Worm (Caenorhabditis elegans) whole organism, late embryonic: ENCODE data around the gene kbp-2.

ENCODE experiments used
- C08G9.2 ChIP-seq: sonication (generic microtip); optimal IDR thresholded peaks from 2 replicates; lab custom pipeline; 2016; ENCODE audit warnings: mild to moderate bottlenecking, missing genetic modification characterization, moderate library complexity, missing compliant biosample characterization
- K02D7.2 ChIP-seq: sonication (generic microtip); optimal IDR thresholded peaks from 2 replicates; lab custom pipeline; 2017; ENCODE audit warnings: mild to moderate bottlenecking, missing genetic modification characterization, missing compliant biosample characterization
- K09A11.1 ChIP-seq: sonication (generic microtip); optimal IDR thresholded peaks from 2 replicates; lab custom pipeline; 2017; ENCODE audit warnings: antibody characterized with exemption, mild to moderate bottlenecking, missing genetic modification characterization, missing compliant biosample characterization; ENCODE audit not compliant: insufficient read depth
- Y22D7AL.16 ChIP-seq: sonication (generic microtip); optimal IDR thresholded peaks from 2 replicates; lab custom pipeline; 2016; ENCODE audit warnings: missing genetic modification characterization, missing compliant biosample characterization
- ahr-1 ChIP-seq: sonication (generic microtip); optimal IDR thresholded peaks from 2 replicates; lab custom pipeline; 2016; ENCODE audit warnings: missing genetic modification characterization, missing compliant biosample characterization
- ceh-14 ChIP-seq: sonication (generic microtip); optimal IDR thresholded peaks from 2 replicates; lab custom pipeline; 2016; ENCODE audit warnings: missing genotype, missing genetic modification characterization, missing compliant biosample characterization
- ceh-18 ChIP-seq: sonication (generic microtip); optimal IDR thresholded peaks from 2 replicates; lab custom pipeline; 2016; ENCODE audit warnings: missing genetic modification characterization, missing compliant biosample characterization
- ceh-2 ChIP-seq: sonication (generic microtip); optimal IDR thresholded peaks from 2 replicates; lab custom pipeline; 2016; ENCODE audit warnings: missing genotype, missing genetic modification characterization, missing compliant biosample characterization
- ceh-22 ChIP-seq: sonication (generic microtip); optimal IDR thresholded peaks from 2 replicates; lab custom pipeline; 2017; ENCODE audit warnings: missing biosample characterization, missing genetic modification characterization
- ceh-30 ChIP-seq: fragments of 150-350 bp; optimal IDR thresholded peaks from 2 replicates; lab custom pipeline; 2014; ENCODE audit warnings: missing biosample characterization, missing genetic modification characterization
- ceh-31 ChIP-seq: sonication (generic microtip); optimal IDR thresholded peaks from 2 replicates; lab custom pipeline; 2016; ENCODE audit warnings: missing genetic modification characterization, missing compliant biosample characterization
- ceh-48 ChIP-seq: sonication (generic microtip); optimal IDR thresholded peaks from 2 replicates; lab custom pipeline; 2016; ENCODE audit warnings: missing genetic modification characterization, inconsistent platforms, missing compliant biosample characterization
- ceh-6 ChIP-seq: fragments of 200-800 bp; sonication (Bioruptor generic); optimal IDR thresholded peaks from 2 replicates; lab custom pipeline; 2018; ENCODE audit warnings: mild to moderate bottlenecking, missing genetic modification characterization, missing compliant biosample characterization
- ceh-9 ChIP-seq: sonication (generic microtip); optimal IDR thresholded peaks from 2 replicates; lab custom pipeline; 2016; ENCODE audit warnings: mild to moderate bottlenecking, missing genetic modification characterization, inconsistent platforms, missing compliant biosample characterization
- dve-1 ChIP-seq: sonication (generic microtip); optimal IDR thresholded peaks from 2 replicates; lab custom pipeline; 2017; ENCODE audit warnings: antibody characterized with exemption, mild to moderate bottlenecking, missing genetic modification characterization, missing compliant biosample characterization
- elt-4 ChIP-seq: sonication (generic microtip); optimal IDR thresholded peaks from 2 replicates; lab custom pipeline; 2016; ENCODE audit warnings: missing genetic modification characterization, missing compliant biosample characterization
- ets-4 ChIP-seq: sonication (generic microtip); optimal IDR thresholded peaks from 2 replicates; lab custom pipeline; 2016; ENCODE audit warnings: missing genetic modification characterization, missing compliant biosample characterization
- eyg-1 ChIP-seq: sonication (generic microtip); optimal IDR thresholded peaks from 2 replicates; lab custom pipeline; 2016; ENCODE audit warnings: missing genotype, missing genetic modification characterization, missing compliant biosample characterization
- fax-1 ChIP-seq: sonication (generic microtip); optimal IDR thresholded peaks from 2 replicates; lab custom pipeline; 2016; ENCODE audit warnings: missing genotype, missing genetic modification characterization, missing compliant biosample characterization
- fkh-6 ChIP-seq: sonication (generic microtip); optimal IDR thresholded peaks from 2 replicates; lab custom pipeline; 2016; ENCODE audit warnings: missing genetic modification characterization, missing compliant biosample characterization
- hlh-15 ChIP-seq: sonication (generic microtip); optimal IDR thresholded peaks from 2 replicates; lab custom pipeline; 2016; ENCODE audit warnings: missing genetic modification characterization, missing compliant biosample characterization
- lim-6 ChIP-seq: sonication (generic microtip); optimal IDR thresholded peaks from 2 replicates; lab custom pipeline; 2016; ENCODE audit warnings: missing genetic modification characterization, missing compliant biosample characterization
- lin-11 ChIP-seq: fragments of 200-800 bp; sonication (Bioruptor generic); optimal IDR thresholded peaks from 2 replicates; lab custom pipeline; 2018; ENCODE audit warnings: mild to moderate bottlenecking, missing genetic modification characterization, missing compliant biosample characterization
- mec-3 ChIP-seq: sonication (generic microtip); optimal IDR thresholded peaks from 2 replicates; lab custom pipeline; 2016; ENCODE audit warnings: borderline replicate concordance, missing genetic modification characterization, missing compliant biosample characterization
- nfya-1 ChIP-seq: sonication (generic microtip); optimal IDR thresholded peaks from 2 replicates; lab custom pipeline; 2017; ENCODE audit warnings: missing genetic modification characterization, mild to moderate bottlenecking, missing compliant biosample characterization, antibody characterized with exemption, moderate library complexity
- nhr-232 ChIP-seq: sonication (generic microtip); optimal IDR thresholded peaks from 2 replicates; lab custom pipeline; 2016; ENCODE audit warnings: missing genetic modification characterization, missing compliant biosample characterization
- pat-9 ChIP-seq: fragments of 200-800 bp; sonication (Bioruptor generic); optimal IDR thresholded peaks from 2 replicates; lab custom pipeline; 2018; ENCODE audit warnings: mild to moderate bottlenecking, missing genetic modification characterization, moderate library complexity, missing compliant biosample characterization
- pha-2 ChIP-seq: sonication (generic microtip); optimal IDR thresholded peaks from 2 replicates; lab custom pipeline; 2017; ENCODE audit warnings: mild to moderate bottlenecking, missing genetic modification characterization, missing compliant biosample characterization
- pqm-1 ChIP-seq: sonication (generic microtip); optimal IDR thresholded peaks from 2 replicates; lab custom pipeline; 2016; ENCODE audit warnings: missing genetic modification characterization, missing compliant biosample characterization
- sox-2 ChIP-seq: fragments of 200-800 bp; sonication (Bioruptor generic); IDR thresholded peaks from 2 replicates; pipeline ENCODE4 v1.3.6; 2022; ENCODE audit warnings: missing genetic modification reagents, missing genetic modification characterization, missing compliant biosample characterization
- sox-4 ChIP-seq: sonication (generic microtip); optimal IDR thresholded peaks from 2 replicates; lab custom pipeline; 2017; ENCODE audit warnings: mild to moderate bottlenecking, missing genetic modification characterization, inconsistent platforms, missing compliant biosample characterization
- syd-9 ChIP-seq: sonication (generic microtip); optimal IDR thresholded peaks from 2 replicates; lab custom pipeline; 2016; ENCODE audit warnings: mild to moderate bottlenecking, missing genetic modification characterization, moderate library complexity, missing compliant biosample characterization
- tbx-2 ChIP-seq: sonication (generic microtip); optimal IDR thresholded peaks from 2 replicates; lab custom pipeline; 2016; ENCODE audit warnings: missing genetic modification characterization, missing compliant biosample characterization
- ttx-3 ChIP-seq: sonication (generic microtip); optimal IDR thresholded peaks from 2 replicates; lab custom pipeline; 2016; ENCODE audit warnings: missing genetic modification reagents, missing genetic modification characterization, missing compliant biosample characterization
- unc-42 ChIP-seq: sonication (generic microtip); optimal IDR thresholded peaks from 2 replicates; lab custom pipeline; 2016; ENCODE audit warnings: missing genotype, missing genetic modification characterization, missing compliant biosample characterization
- zip-5 ChIP-seq: sonication (generic microtip); optimal IDR thresholded peaks from 2 replicates; lab custom pipeline; 2016; ENCODE audit warnings: missing genetic modification characterization, missing compliant biosample characterization
- ztf-16 ChIP-seq: sonication (generic microtip); optimal IDR thresholded peaks from 2 replicates; lab custom pipeline; 2017; ENCODE audit warnings: missing genetic modification characterization, missing compliant biosample characterization

The kbp-2 gene

ce11 chrIII:4947352-4947751, 43.7 kb upstream of the kbp-2 start (continued):
- TF ChIP-seq ztf-16 = no peak
- peak; percentile 84 for TF ChIP-seq ceh-31 (tag; lab: Kevin White, UChicago)
- TF ChIP-seq ceh-22 (tag; lab: Kevin White, UChicago) = no peak
- no peak for TF ChIP-seq sox-2 (GFP tag; lab: Robert Waterston, UW)
- no peak for TF ChIP-seq K09A11.1 (tag; lab: Kevin White, UChicago)
- no peak for TF ChIP-seq pat-9 (tag; lab: Kevin White, UChicago)
- TF ChIP-seq zip-5 (tag; lab: Kevin White, UChicago) = no peak
- no peak for TF ChIP-seq elt-4 (tag; lab: Kevin White, UChicago)
- peak; percentile 6 for TF ChIP-seq sox-4 (tag; lab: Kevin White, UChicago)
- no peak for TF ChIP-seq pqm-1
- peak; percentile 24 for TF ChIP-seq ceh-18 (tag; lab: Kevin White, UChicago)
- no peak for TF ChIP-seq ttx-3 (tag; lab: Kevin White, UChicago)
- peak; percentile 73 for TF ChIP-seq nfya-1 (tag; lab: Kevin White, UChicago)
- peak; percentile 30 for TF ChIP-seq eyg-1
- no peak for TF ChIP-seq lin-11 (tag; lab: Kevin White, UChicago)

DNA sequence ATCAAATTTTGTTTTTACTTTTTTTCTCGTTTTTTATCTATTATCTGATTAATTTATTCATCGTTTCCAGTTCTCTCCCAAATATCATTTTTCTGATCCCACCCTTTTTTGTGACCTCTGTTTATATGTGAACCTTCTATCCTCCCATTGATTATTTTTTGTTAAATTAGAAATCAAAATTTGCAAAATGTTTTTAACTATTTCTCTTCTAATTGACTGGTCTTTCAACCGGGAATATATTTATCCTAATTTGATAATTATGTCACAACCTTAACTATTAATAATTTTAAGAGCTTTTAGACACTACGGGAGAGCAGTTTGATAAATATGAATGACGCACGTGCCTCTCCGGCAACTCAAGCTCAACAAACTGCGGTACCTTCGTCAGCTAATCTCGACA, 40.5 kb upstream of the kbp-2 start, which contains the start of gene ntl-9:
Gene ntl-9, plus strand, starts transcription at position 301 of the 400 bp plus-strand sequence.
- no peak for TF ChIP-seq syd-9 (tag; lab: Kevin White, UChicago)
- no peak for TF ChIP-seq unc-42
- TF ChIP-seq nfya-1 (tag; lab: Kevin White, UChicago) = no peak
- TF ChIP-seq nhr-232 = no peak
- TF ChIP-seq hlh-15 (tag; lab: Kevin White, UChicago) = no peak
- TF ChIP-seq ceh-14 (tag; lab: Kevin White, UChicago) = no peak
- no peak for TF ChIP-seq ttx-3 (tag; lab: Kevin White, UChicago)
- no peak for TF ChIP-seq ahr-1 (tag; lab: Kevin White, UChicago)
- no peak for TF ChIP-seq pha-2
- no peak for TF ChIP-seq ceh-48
- TF ChIP-seq ets-4 = no peak
- TF ChIP-seq ceh-9 (tag; lab: Kevin White, UChicago) = no peak
- no peak for TF ChIP-seq ceh-2
- TF ChIP-seq Y22D7AL.16 (tag; lab: Kevin White, UChicago) = no peak
- TF ChIP-seq lim-6 = no peak
- no peak for TF ChIP-seq C08G9.2

ce11 chrIII:4939267-4939666, 35.6 kb upstream of the kbp-2 start, which contains the start of gene rpb-2:
rpb-2 (plus strand) TSS chrIII:4939567.
- no peak for TF ChIP-seq mec-3 (tag; lab: Kevin White, UChicago)
- TF ChIP-seq dve-1 (tag; lab: Kevin White, UChicago) = no peak
- no peak for TF ChIP-seq fax-1 (tag; lab: Kevin White, UChicago)
- TF ChIP-seq C08G9.2 = no peak
- TF ChIP-seq ceh-30 (tag; lab: Kevin White, UChicago) = no peak
- TF ChIP-seq ceh-6 (GFP tag; lab: Kevin White, UChicago) = no peak

- TF ChIP-seq ceh-6 (GFP tag; lab: Kevin White, UChicago) (no peak), ttx-3 (tag; lab: Kevin White, UChicago) (no peak), fkh-6 (tag; lab: Kevin White, UChicago) (no peak), K02D7.2 (tag; lab: Kevin White, UChicago) (no peak), eyg-1 (no peak), lim-6 (no peak), elt-4 (tag; lab: Kevin White, UChicago) (no peak), tbx-2 (tag; lab: Kevin White, UChicago) (no peak)
These were observed 33.3 kb upstream of the kbp-2 start, which contains the start of gene fsn-1 for ce11 chrIII:4937022-4937421. fsn-1 (plus strand) TSS chrIII:4937322.
